Worm (Caenorhabditis elegans) whole organism, L2 larva: Measurements from ENCODE around the gene F31A3.5.

Source experiments
- Y55F3AM.14 ChIP-seq: fragments of 200-800 bp; sonication (Bioruptor generic); optimal IDR thresholded peaks from 2 replicates; lab custom pipeline; 2018; ENCODE audit warnings: mild to moderate bottlenecking, missing genetic modification characterization, missing compliant biosample characterization
- aly-2 ChIP-seq: fragments of 150-350 bp; optimal IDR thresholded peaks from 2 replicates; lab custom pipeline; 2014; ENCODE audit warnings: missing biosample characterization, missing genetic modification characterization
- ceh-82 ChIP-seq: fragments of 150-350 bp; optimal IDR thresholded peaks from 2 replicates; lab custom pipeline; 2014; ENCODE audit warnings: missing biosample characterization, missing genetic modification characterization
- dmd-4 ChIP-seq: sonication (generic microtip); optimal IDR thresholded peaks from 2 replicates; lab custom pipeline; 2017; ENCODE audit warnings: missing biosample characterization, missing genetic modification characterization
- lin-11 ChIP-seq: fragments of 150-350 bp; sonication (generic microtip); optimal IDR thresholded peaks from 2 replicates; lab custom pipeline; 2014; ENCODE audit warnings: missing biosample characterization, missing genetic modification characterization, inconsistent platforms, mixed read lengths
- lin-39 ChIP-seq: fragments of 150-350 bp; optimal IDR thresholded peaks from 2 replicates; lab custom pipeline; 2014; ENCODE audit warnings: missing biosample characterization, missing genetic modification reagents, missing genetic modification characterization
- mab-5 ChIP-seq: fragments of 150-350 bp; optimal IDR thresholded peaks from 2 replicates; lab custom pipeline; 2014; ENCODE audit warnings: missing biosample characterization, missing genetic modification characterization
- nhr-11 ChIP-seq: fragments of 150-350 bp; optimal IDR thresholded peaks from 2 replicates; lab custom pipeline; 2014; ENCODE audit warnings: missing biosample characterization, missing genetic modification characterization
- nhr-12 ChIP-seq: fragments of 150-350 bp; optimal IDR thresholded peaks from 2 replicates; lab custom pipeline; 2014; ENCODE audit warnings: missing biosample characterization, missing genetic modification characterization
- nhr-23 ChIP-seq: fragments of 150-350 bp; optimal IDR thresholded peaks from 2 replicates; lab custom pipeline; 2014; ENCODE audit warnings: missing biosample characterization, missing genetic modification reagents, missing genetic modification characterization
- nhr-25 ChIP-seq: fragments of 150-350 bp; sonication (generic microtip); optimal IDR thresholded peaks from 3 replicates; lab custom pipeline; 2014; ENCODE audit warnings: missing biosample characterization, missing genetic modification characterization
- skn-1 ChIP-seq: sonication (generic microtip); optimal IDR thresholded peaks from 2 replicates; lab custom pipeline; 2017; ENCODE audit warnings: missing biosample characterization, missing genetic modification characterization
- snpc-4 ChIP-seq: fragments of 150-350 bp; optimal IDR thresholded peaks from 2 replicates; lab custom pipeline; 2014; ENCODE audit warnings: missing biosample characterization, missing genetic modification characterization
- unc-39 ChIP-seq: fragments of 150-350 bp; optimal IDR thresholded peaks from 2 replicates; lab custom pipeline; 2014; ENCODE audit warnings: missing biosample characterization, missing genetic modification characterization

DNA sequence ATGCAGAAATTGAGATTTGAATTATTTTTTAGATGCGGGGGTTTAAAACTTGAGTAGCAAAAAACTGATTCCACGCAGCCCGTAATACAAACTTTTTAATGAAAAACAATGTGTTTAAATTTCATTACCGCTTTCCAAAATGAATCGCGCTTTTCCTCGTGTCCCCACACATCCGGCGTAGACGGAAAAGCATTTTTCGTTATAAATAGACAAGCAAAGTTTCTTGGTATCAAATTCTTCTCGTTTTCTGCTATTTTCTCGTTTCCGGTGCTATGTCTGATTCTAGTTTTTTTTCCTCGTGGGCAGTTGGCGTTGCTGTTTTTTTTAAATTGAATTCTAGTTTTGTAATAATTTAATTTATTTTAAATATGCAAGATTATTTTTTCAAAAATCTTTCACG lies 49.6 kb upstream of the F31A3.5 start:
- TF ChIP-seq lin-39 (tag; lab: Kevin White, UChicago) (no peak), skn-1 (tag; lab: Kevin White, UChicago) (no peak), aly-2 (tag; lab: Kevin White, UChicago) (no peak), nhr-11 (no peak), Y55F3AM.14 (GFP tag; lab: Kevin White, UChicago) (no peak), nhr-25 (tag; lab: Kevin White, UChicago) (no peak), ceh-82 (no peak), lin-11 (tag; lab: Kevin White, UChicago) (no peak), mab-5 (tag; lab: Kevin White, UChicago) (no peak), nhr-23 (tag; lab: Kevin White, UChicago) (no peak), snpc-4 (tag; lab: Kevin White, UChicago) (no peak), nhr-12 (no peak), unc-39 (tag; lab: Kevin White, UChicago) (no peak), dmd-4 (tag; lab: Kevin White, UChicago) (no peak)
